In the genomic region with DNA sequence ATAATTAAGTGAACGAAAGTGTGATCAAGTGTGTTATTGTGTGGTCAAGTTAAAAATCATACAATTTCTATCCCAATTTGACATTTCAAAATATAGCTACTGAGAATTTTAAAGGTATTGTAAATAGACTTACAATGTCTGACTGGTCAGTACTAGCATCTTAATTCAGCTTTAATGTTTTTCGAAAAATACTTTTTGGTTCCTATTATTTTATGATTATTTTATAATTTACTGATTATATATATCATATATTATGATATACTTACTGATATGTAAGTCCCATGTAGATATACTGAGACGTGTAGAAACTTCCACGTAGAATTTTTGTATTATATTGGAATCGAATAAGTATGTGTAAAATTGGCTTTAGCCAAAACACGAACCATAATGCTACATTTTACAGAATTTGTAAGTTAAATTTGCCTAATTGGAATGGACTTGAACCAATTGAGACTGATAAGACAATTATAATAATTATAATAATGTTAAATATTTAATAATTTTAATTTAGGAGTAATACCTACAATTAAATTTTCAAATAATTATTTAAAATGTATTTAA, we compare ENCODE assay signal across 3 fruit fly cellular contexts.
TF ChIP-seq lines count a peak whose summit lies in the region.

TSS of gene Actn3 (minus strand) at position 51 of the 561 bp plus-strand sequence.

- peak; percentile 81 for TF ChIP-seq CTCF in whole organism, embryonic (GFP tag; optimal IDR thresholded peaks at IDR 0.05; lab: Kevin White, UChicago)

TF ChIP-seq in whole organism, embryonic, 481 proteins besides CTCF, POLR2A, EP300 and RAD21 (continues in another document):
- TF ChIP-seq CG2875 (GFP tag; optimal IDR thresholded peaks at IDR 0.05; lab: Kevin White, UChicago) (no peak), Abd-B (GFP tag; optimal IDR thresholded peaks at IDR 0.05; lab: Kevin White, UChicago) (peak; percentile 57), amos (GFP tag; IDR thresholded peaks at IDR 0.05; lab: Robert Waterston, UW; ENCODE audit: partially characterized antibody) (peak; percentile 69), Stat92E (GFP tag; optimal IDR thresholded peaks at IDR 0.05; lab: Kevin White, UChicago) (no peak), kay (GFP tag; optimal IDR thresholded peaks at IDR 0.05; lab: Kevin White, UChicago) (no peak), so (GFP tag; IDR thresholded peaks at IDR 0.05; lab: Robert Waterston, UW) (no peak), Elba2 (GFP tag; optimal IDR thresholded peaks at IDR 0.05; lab: Kevin White, UChicago) (peak; percentile 75), CG10274 (GFP tag; optimal IDR thresholded peaks at IDR 0.05; lab: Kevin White, UChicago) (no peak), Nf-YC (tag; optimal IDR thresholded peaks at IDR 0.05; lab: Kevin White, UChicago) (peak; percentile 3), Oli (tag; optimal IDR thresholded peaks at IDR 0.05; lab: Kevin White, UChicago) (no peak), trh (GFP tag; optimal IDR thresholded peaks at IDR 0.05; lab: Kevin White, UChicago) (no peak), rib (GFP tag; IDR thresholded peaks at IDR 0.05; lab: Robert Waterston, UW) (no peak), Rx (GFP tag; IDR thresholded peaks at IDR 0.05; lab: Robert Waterston, UW) (no peak), CG15601 (tag; optimal IDR thresholded peaks at IDR 0.05; lab: Kevin White, UChicago) (peak; percentile 49), CG32767 (GFP tag; IDR thresholded peaks at IDR 0.05; lab: Robert Waterston, UW) (no peak), inv (GFP tag; IDR thresholded peaks at IDR 0.05; lab: Robert Waterston, UW; ENCODE audit: partially characterized antibody) (peak; percentile 16; the same call in 1 of the 2 replicates), Mrtf (GFP tag; IDR thresholded peaks at IDR 0.05; lab: Robert Waterston, UW) (no peak), insv (GFP tag; optimal IDR thresholded peaks at IDR 0.05; lab: Kevin White, UChicago) (peak in 1 of 2 experiments; percentile 100), Bgb (GFP tag; IDR thresholded peaks at IDR 0.05; lab: Robert Waterston, UW; ENCODE audit: partially characterized antibody) (peak; percentile 73), CG42726 (GFP tag; IDR thresholded peaks at IDR 0.05; lab: Robert Waterston, UW; ENCODE audit: partially characterized antibody) (0 out of 2 replicates have a peak, but pooled peaks have one; percentile 38), chm (GFP tag; IDR thresholded peaks at IDR 0.05; lab: Robert Waterston, UW) (no peak), pita (GFP tag; optimal IDR thresholded peaks at IDR 0.05; lab: Kevin White, UChicago) (peak; percentile 71), CG10543 (GFP tag; optimal IDR thresholded peaks at IDR 0.05; lab: Kevin White, UChicago) (no peak), CG17829 (tag; optimal IDR thresholded peaks at IDR 0.05; lab: Kevin White, UChicago) (peak; percentile 33), Dll (GFP tag; IDR thresholded peaks at IDR 0.05; lab: Robert Waterston, UW; ENCODE audit: partially characterized antibody) (no peak), zen (tag; optimal IDR thresholded peaks at IDR 0.05; lab: Kevin White, UChicago) (peak; percentile 65), Dek (tag; optimal IDR thresholded peaks at IDR 0.05; lab: Kevin White, UChicago) (peak; percentile 48)

TF ChIP-seq in whole organism, pupa, 21 proteins besides CTCF, POLR2A, EP300 and RAD21:
- TF ChIP-seq CG4496 (GFP tag; IDR thresholded peaks at IDR 0.05; lab: Robert Waterston, UW) (no peak), CG14655 (GFP tag; optimal IDR thresholded peaks at IDR 0.05; lab: Kevin White, UChicago) (no peak), rn (GFP tag; IDR thresholded peaks at IDR 0.05; lab: Robert Waterston, UW) (no peak), Pif1A (GFP tag; optimal IDR thresholded peaks at IDR 0.05; lab: Kevin White, UChicago) (no peak), fd96Ca (GFP tag; IDR thresholded peaks at IDR 0.05; lab: Robert Waterston, UW) (no peak), D1 (tag; optimal IDR thresholded peaks at IDR 0.05; lab: Kevin White, UChicago) (peak; percentile 82), CG9948 (tag; optimal IDR thresholded peaks at IDR 0.05; lab: Kevin White, UChicago) (no peak), CG17806 (tag; optimal IDR thresholded peaks at IDR 0.05; lab: Kevin White, UChicago) (no peak)

TF ChIP-seq in whole organism, wandering third instar larva, 38 proteins besides CTCF, POLR2A, EP300 and RAD21:
- peak; percentile 21 for TF ChIP-seq Myc (optimal IDR thresholded peaks at IDR 0.05; lab: Kevin White, UChicago)
- no peak for TF ChIP-seq jim (GFP tag; optimal IDR thresholded peaks at IDR 0.05; lab: Kevin White, UChicago)
TF ChIP-seq in whole organism, wandering third instar larva: peak in this region for 1.

Comparison
In these comparisons a context has a peak if more than half of its experiments do, and no peak if none do; other contexts are left out.
1. Of the 10 proteins assayed by ChIP-seq in both whole organism, embryonic and whole organism, wandering third instar larva: peak only in whole organism, embryonic: Abd-B; only in whole organism, wandering third instar larva: none; in both: none; in neither: 9.